Fruit fly (Drosophila melanogaster) whole organism, embryonic: ENCODE measurements around the gene CG34307.
A peak's percentile ranks its signal among the peaks of the same experiment; 100 is the strongest.

Experiments used
- CG10462 ChIP-seq: fragments of 200-800 bp; sonication (Bioruptor generic); optimal IDR thresholded peaks from 2 replicates; lab custom pipeline; 2016; ENCODE audit warnings: missing biosample characterization, missing genetic modification characterization
- CG12299 ChIP-seq: fragments of 200-800 bp; sonication (Bioruptor generic); optimal IDR thresholded peaks from 2 replicates; lab custom pipeline; 2018; ENCODE audit warnings: missing biosample characterization, mild to moderate bottlenecking, missing genetic modification characterization
- CG15269 ChIP-seq: fragments of 200-800 bp; sonication (Bioruptor generic); optimal IDR thresholded peaks from 2 replicates; lab custom pipeline; 2018; ENCODE audit warnings: missing biosample characterization, mild to moderate bottlenecking, missing genetic modification characterization, moderate library complexity
- CG1529 ChIP-seq: fragments of 200-800 bp; sonication (Bioruptor generic); optimal IDR thresholded peaks from 3 replicates; lab custom pipeline; 2018; ENCODE audit warnings: missing biosample characterization, missing genetic modification characterization
- CG15696 ChIP-seq: fragments of 200-800 bp; sonication (Bioruptor generic); optimal IDR thresholded peaks from 2 replicates; lab custom pipeline; 2019; ENCODE audit warnings: missing biosample characterization, mild to moderate bottlenecking, missing genetic modification characterization, moderate library complexity
- CG1603 ChIP-seq: fragments of 200-800 bp; sonication (Bioruptor generic); optimal IDR thresholded peaks from 2 replicates; lab custom pipeline; 2019; ENCODE audit warnings: missing biosample characterization, mild to moderate bottlenecking, missing genetic modification characterization, moderate library complexity
- CG16815 ChIP-seq: fragments of 200-800 bp; sonication (Bioruptor generic); optimal IDR thresholded peaks from 3 replicates; lab custom pipeline; 2017; ENCODE audit warnings: missing biosample characterization, mild to moderate bottlenecking, missing genetic modification characterization
- CG17568 ChIP-seq: fragments of 200-800 bp; sonication (Bioruptor generic); optimal IDR thresholded peaks from 2 replicates; lab custom pipeline; 2018; ENCODE audit warnings: missing biosample characterization, mild to moderate bottlenecking, missing genetic modification characterization, moderate library complexity
- CG17829 ChIP-seq: fragments of 200-800 bp; optimal IDR thresholded peaks from 2 replicates; lab custom pipeline; 2019; ENCODE audit warnings: missing biosample characterization, mild to moderate bottlenecking, missing genetic modification characterization, moderate library complexity
- CG18262 ChIP-seq: fragments of 200-800 bp; optimal IDR thresholded peaks from 3 replicates; lab custom pipeline; 2019; ENCODE audit warnings: missing biosample characterization, mild to moderate bottlenecking, missing genetic modification characterization, moderate library complexity
- CG1832 ChIP-seq: fragments of 200-800 bp; sonication (Bioruptor generic); optimal IDR thresholded peaks from 2 replicates; lab custom pipeline; 2017; ENCODE audit warnings: missing biosample characterization, mild to moderate bottlenecking, missing genetic modification characterization, inconsistent platforms
- CG18619 ChIP-seq: fragments of 200-800 bp; sonication (Bioruptor generic); optimal IDR thresholded peaks from 3 replicates; lab custom pipeline; 2017; ENCODE audit warnings: missing biosample characterization, mild to moderate bottlenecking, missing genetic modification characterization
- CG18764 ChIP-seq: fragments of 200-800 bp; sonication (Bioruptor generic); optimal IDR thresholded peaks from 3 replicates; lab custom pipeline; 2016; ENCODE audit warnings: missing biosample characterization, missing genetic modification characterization
- CG32772 ChIP-seq: fragments of 200-800 bp; sonication (Bioruptor generic); IDR thresholded peaks from 2 replicates; pipeline ENCODE4 v1.3.6; 2022; ENCODE audit warnings: missing biosample characterization, missing genetic modification characterization
- CG34224 ChIP-seq: fragments of 200-800 bp; sonication (Bioruptor generic); IDR thresholded peaks from 3 replicates; pipeline ENCODE4 v1.3.6; 2022; ENCODE audit warnings: missing biosample characterization, missing genetic modification characterization; ENCODE audit not compliant: partially characterized antibody
- CG4617 ChIP-seq: fragments of 200-800 bp; sonication (Bioruptor generic); optimal IDR thresholded peaks from 3 replicates; lab custom pipeline; 2016; ENCODE audit warnings: missing biosample characterization, missing genetic modification characterization, borderline replicate concordance
- CG4730 ChIP-seq: fragments of 200-800 bp; sonication (Bioruptor generic); IDR thresholded peaks from 2 replicates; pipeline ENCODE4 v1.3.6; 2022; ENCODE audit warnings: missing biosample characterization, missing genetic modification characterization
- CG6854 ChIP-seq: fragments of 200-800 bp; sonication (Bioruptor generic); optimal IDR thresholded peaks from 3 replicates; lab custom pipeline; 2017; ENCODE audit warnings: missing biosample characterization, mild to moderate bottlenecking, missing genetic modification characterization
- CG7556 ChIP-seq: fragments of 200-800 bp; sonication (Bioruptor generic); optimal IDR thresholded peaks from 2 replicates; lab custom pipeline; 2017; ENCODE audit warnings: missing biosample characterization, mild to moderate bottlenecking, missing genetic modification characterization
- CG7786 ChIP-seq: fragments of 200-800 bp; sonication (Bioruptor generic); optimal IDR thresholded peaks from 2 replicates; lab custom pipeline; 2016; ENCODE audit warnings: missing biosample characterization, missing genetic modification characterization
- CG7839 ChIP-seq: fragments of 200-800 bp; sonication (Bioruptor generic); optimal IDR thresholded peaks from 3 replicates; lab custom pipeline; 2018; ENCODE audit warnings: missing biosample characterization, mild to moderate bottlenecking, missing genetic modification characterization, moderate library complexity
- CG8290 ChIP-seq, 3 experiments: fragments of 200-800 bp; sonication (Bioruptor generic); optimal IDR thresholded peaks; 2 replicates each; lab custom pipeline; 2016 to 2019; ENCODE audit warnings: missing biosample characterization in 3 of 3, missing genetic modification characterization in 3 of 3, mild to moderate bottlenecking in 2 of 3, moderate library complexity in 1 of 3
- CG8359 ChIP-seq: fragments of 200-800 bp; sonication (Bioruptor generic); optimal IDR thresholded peaks from 2 replicates; lab custom pipeline; 2017; ENCODE audit warnings: missing biosample characterization, mild to moderate bottlenecking, missing genetic modification characterization, borderline replicate concordance
- Dek ChIP-seq: fragments of 200-800 bp; sonication (Bioruptor generic); optimal IDR thresholded peaks from 3 replicates; lab custom pipeline; 2019; ENCODE audit warnings: missing biosample characterization, mild to moderate bottlenecking, missing genetic modification characterization, moderate library complexity
- Dfd ChIP-seq, 2 experiments: fragments of >200 bp; optimal IDR thresholded peaks; 2 replicates each; lab custom pipeline; 2017; ENCODE audit warnings: missing biosample characterization in 2 of 2, missing genetic modification characterization in 2 of 2
- Doc3 ChIP-seq: fragments of 200-800 bp; sonication (Bioruptor generic); IDR thresholded peaks from 3 replicates; pipeline ENCODE4 v1.3.6; 2022; ENCODE audit warnings: missing biosample characterization, missing genetic modification characterization; ENCODE audit not compliant: partially characterized antibody
- Gsc ChIP-seq: fragments of 200-800 bp; sonication (Bioruptor generic); IDR thresholded peaks from 2 replicates; pipeline ENCODE4 v1.3.6; 2022; ENCODE audit warnings: missing biosample characterization, missing genetic modification characterization
- HHEX ChIP-seq: fragments of 200-800 bp; sonication (Bioruptor generic); optimal IDR thresholded peaks from 3 replicates; lab custom pipeline; 2017; ENCODE audit warnings: missing biosample characterization, mild to moderate bottlenecking, missing genetic modification characterization, missing genetic modification reagents
- Kr ChIP-seq: fragments of 200-800 bp; sonication (Bioruptor generic); optimal IDR thresholded peaks from 2 replicates; lab custom pipeline; 2017; ENCODE audit warnings: missing biosample characterization, mild to moderate bottlenecking, missing genetic modification characterization
- Max ChIP-seq: fragments of 200-800 bp; sonication (Bioruptor generic); optimal IDR thresholded peaks from 2 replicates; lab custom pipeline; 2016; ENCODE audit warnings: missing biosample characterization, mild to moderate bottlenecking, missing genetic modification characterization
- NC2β ChIP-seq: fragments of 200-800 bp; sonication (Bioruptor generic); optimal IDR thresholded peaks from 2 replicates; lab custom pipeline; 2016; ENCODE audit warnings: missing biosample characterization, missing genetic modification characterization
- YL-1 ChIP-seq: fragments of 200-800 bp; sonication (Bioruptor generic); optimal IDR thresholded peaks from 3 replicates; lab custom pipeline; 2017; ENCODE audit warnings: missing biosample characterization, mild to moderate bottlenecking, missing genetic modification characterization
- crol ChIP-seq: fragments of 200-800 bp; sonication (Bioruptor generic); IDR thresholded peaks from 2 replicates; pipeline ENCODE4 v1.3.6; 2022; ENCODE audit warnings: missing biosample characterization, missing genetic modification characterization
- dan ChIP-seq: fragments of 200-800 bp; sonication (Bioruptor generic); IDR thresholded peaks from 2 replicates; pipeline ENCODE4 v1.3.6; 2022; ENCODE audit warnings: missing biosample characterization, missing genetic modification characterization
- dm ChIP-seq: fragments of 200-800 bp; sonication (Bioruptor generic); optimal IDR thresholded peaks from 3 replicates; lab custom pipeline; 2016; ENCODE audit warnings: missing biosample characterization, missing genetic modification characterization
- exex ChIP-seq: fragments of 200-800 bp; sonication (Bioruptor generic); optimal IDR thresholded peaks from 4 replicates; lab custom pipeline; 2018; ENCODE audit warnings: missing biosample characterization, mild to moderate bottlenecking, missing genetic modification characterization, moderate library complexity
- grau ChIP-seq: fragments of 200-800 bp; optimal IDR thresholded peaks from 3 replicates; lab custom pipeline; 2019; ENCODE audit warnings: missing biosample characterization, mild to moderate bottlenecking, missing genetic modification characterization, moderate library complexity
- h ChIP-seq: fragments of >200 bp; optimal IDR thresholded peaks from 2 replicates; lab custom pipeline; 2017
- ham ChIP-seq: fragments of 200-800 bp; sonication (Bioruptor generic); IDR thresholded peaks from 2 replicates; pipeline ENCODE4 v1.3.6; 2022; ENCODE audit warnings: missing biosample characterization, missing genetic modification characterization
- jumu ChIP-seq: fragments of 200-800 bp; sonication (Bioruptor generic); optimal IDR thresholded peaks from 3 replicates; lab custom pipeline; 2016; ENCODE audit warnings: missing biosample characterization, missing genetic modification characterization
- lilli ChIP-seq: fragments of 200-800 bp; sonication (Bioruptor generic); optimal IDR thresholded peaks from 3 replicates; lab custom pipeline; 2016; ENCODE audit warnings: missing biosample characterization, missing genetic modification characterization
- nerfin-1 ChIP-seq: fragments of 200-800 bp; sonication (Bioruptor generic); optimal IDR thresholded peaks from 3 replicates; lab custom pipeline; 2019; ENCODE audit warnings: missing biosample characterization, mild to moderate bottlenecking, missing genetic modification characterization, moderate library complexity
- nmo ChIP-seq: fragments of 200-800 bp; sonication (Bioruptor generic); optimal IDR thresholded peaks from 2 replicates; lab custom pipeline; 2018; ENCODE audit warnings: missing biosample characterization, mild to moderate bottlenecking, missing genetic modification characterization, moderate library complexity
- phol ChIP-seq: fragments of 200-800 bp; sonication (Bioruptor generic); optimal IDR thresholded peaks from 3 replicates; lab custom pipeline; 2018; ENCODE audit warnings: missing biosample characterization, mild to moderate bottlenecking, missing genetic modification characterization, moderate library complexity
- pros ChIP-seq: fragments of 200-800 bp; sonication (Bioruptor generic); optimal IDR thresholded peaks from 3 replicates; lab custom pipeline; 2019; ENCODE audit warnings: missing biosample characterization, mild to moderate bottlenecking, missing genetic modification characterization, moderate library complexity
- rib ChIP-seq: fragments of 200-800 bp; sonication (Bioruptor generic); IDR thresholded peaks from 2 replicates; pipeline ENCODE4 v1.3.6; 2022; ENCODE audit warnings: missing biosample characterization, missing genetic modification characterization
- schlank ChIP-seq: fragments of 200-800 bp; sonication (Bioruptor generic); optimal IDR thresholded peaks from 2 replicates; lab custom pipeline; 2018; ENCODE audit warnings: missing biosample characterization, mild to moderate bottlenecking, missing genetic modification characterization
- sob ChIP-seq: fragments of 200-800 bp; sonication (Bioruptor generic); IDR thresholded peaks from 2 replicates; pipeline ENCODE4 v1.3.6; 2022; ENCODE audit warnings: missing biosample characterization, missing genetic modification characterization
- tgo ChIP-seq: fragments of 200-800 bp; sonication (Bioruptor generic); IDR thresholded peaks from 3 replicates; pipeline ENCODE4 v1.3.6; 2022; ENCODE audit warnings: missing biosample characterization, missing genetic modification characterization
- tx ChIP-seq: fragments of 200-800 bp; sonication (Bioruptor generic); optimal IDR thresholded peaks from 2 replicates; lab custom pipeline; 2016; ENCODE audit warnings: missing biosample characterization, missing genetic modification characterization

Gene CG34307

DNA sequence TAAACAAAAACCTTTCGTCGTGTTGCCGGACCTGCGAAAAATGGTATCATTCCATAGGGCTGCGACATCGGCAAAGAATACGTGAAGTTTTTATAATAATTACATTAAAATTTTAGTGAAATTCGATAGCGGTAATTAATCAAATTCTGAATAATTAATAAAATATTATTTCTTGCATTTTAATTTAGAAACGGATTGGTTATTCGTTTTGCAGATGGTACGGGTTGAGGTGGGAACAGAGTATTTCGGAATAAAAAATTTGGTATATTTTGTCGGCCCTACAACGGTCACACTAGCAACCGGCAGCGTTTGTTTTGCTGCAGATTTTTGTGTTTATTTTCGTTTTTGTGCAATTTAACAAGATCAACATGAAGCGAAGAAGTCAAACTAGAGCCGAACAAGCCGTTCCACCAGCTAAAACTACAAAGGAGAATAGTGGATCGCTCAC is 14.9 kb upstream of the CG34307 start, which contains the start of the genes CG6962 and CG31368 (continued):
- peak; percentile 65 for TF ChIP-seq HHEX
- no peak for TF ChIP-seq ham
- peak; percentile 37; the same call in 1 of the 2 replicates for TF ChIP-seq Gsc (GFP tag; lab: Robert Waterston, UW)
- peak; percentile 28 for TF ChIP-seq CG1529
- TF ChIP-seq nerfin-1 (tag; lab: Kevin White, UChicago): peak; percentile 80
- TF ChIP-seq Doc3 (GFP tag; lab: Robert Waterston, UW): no peak
- TF ChIP-seq rib (GFP tag; lab: Robert Waterston, UW): peak; percentile 23; the same call in 1 of the 2 replicates
- no peak for TF ChIP-seq exex (tag; lab: Kevin White, UChicago)
- peak; percentile 66 for TF ChIP-seq CG8290 (GFP tag; optimal IDR thresholded peaks at IDR 0.05; lab: Kevin White, UChicago)
- no peak for TF ChIP-seq CG8290 (tag; optimal IDR thresholded peaks at IDR 0.05; lab: Kevin White, UChicago)
- TF ChIP-seq tx (GFP tag; lab: Kevin White, UChicago): peak; percentile 52
- TF ChIP-seq CG16815: peak; percentile 81
- peak; percentile 21 for TF ChIP-seq schlank (tag; lab: Kevin White, UChicago)
- peak; percentile 87 for TF ChIP-seq grau (tag; lab: Kevin White, UChicago)
- peak; percentile 87 for TF ChIP-seq CG7839 (tag; lab: Kevin White, UChicago)
- TF ChIP-seq sob (GFP tag; lab: Robert Waterston, UW): peak; percentile 86
- TF ChIP-seq CG10462 (GFP tag; lab: Kevin White, UChicago): peak; percentile 47
- TF ChIP-seq pros (GFP tag; lab: Kevin White, UChicago): no peak
- no peak for TF ChIP-seq CG17568
- TF ChIP-seq CG34224: no peak
- TF ChIP-seq YL-1: peak; percentile 79
- TF ChIP-seq CG7556 (GFP tag; lab: Kevin White, UChicago): peak; percentile 72
- peak in 1 of 2 experiments; percentile 12 for TF ChIP-seq Dfd (GFP tag; optimal IDR thresholded peaks at IDR 0.05; lab: Kevin White, UChicago)
- no peak for TF ChIP-seq CG8359
- TF ChIP-seq CG17829: peak; percentile 90
- TF ChIP-seq CG12299 (tag; lab: Kevin White, UChicago): peak; percentile 73
- TF ChIP-seq lilli (GFP tag; lab: Kevin White, UChicago): peak; percentile 88
- peak; percentile 27 for TF ChIP-seq dm
- TF ChIP-seq CG18764 (GFP tag; lab: Kevin White, UChicago): peak; percentile 76
- TF ChIP-seq CG1832 (GFP tag; lab: Kevin White, UChicago): no peak
- peak; percentile 72 for TF ChIP-seq CG18619 (GFP tag; lab: Kevin White, UChicago)
- TF ChIP-seq NC2β (GFP tag; lab: Kevin White, UChicago): peak; percentile 19
- TF ChIP-seq CG32772 (GFP tag; lab: Robert Waterston, UW): peak; percentile 82
- TF ChIP-seq dan (GFP tag; lab: Robert Waterston, UW): no peak
- peak; percentile 92 for TF ChIP-seq CG15696 (tag; lab: Kevin White, UChicago)
- TF ChIP-seq CG6854 (GFP tag; lab: Kevin White, UChicago): no peak
- TF ChIP-seq Dek (tag; lab: Kevin White, UChicago): peak; percentile 86
- peak; percentile 92 for TF ChIP-seq phol
- peak; percentile 92 for TF ChIP-seq nmo (GFP tag; lab: Kevin White, UChicago)
- peak; percentile 90 for TF ChIP-seq CG4617
- TF ChIP-seq CG4730 (GFP tag; lab: Robert Waterston, UW): peak; percentile 63; the same call in 1 of the 2 replicates
- peak; percentile 80 for TF ChIP-seq CG18262 (tag; lab: Kevin White, UChicago)
- TF ChIP-seq tgo: peak; percentile 78
- peak; percentile 52 for TF ChIP-seq CG7786 (GFP tag; lab: Kevin White, UChicago)
- no peak for TF ChIP-seq h
- peak; percentile 70 for TF ChIP-seq CG1603 (tag; lab: Kevin White, UChicago)
- peak; percentile 82 for TF ChIP-seq Max (GFP tag; lab: Kevin White, UChicago)
- peak; percentile 63 for TF ChIP-seq jumu
- peak; percentile 82 for TF ChIP-seq CG15269 (tag; lab: Kevin White, UChicago)
- no peak for TF ChIP-seq crol (GFP tag; lab: Robert Waterston, UW)
- no peak for TF ChIP-seq Kr (GFP tag; lab: Kevin White, UChicago)
